Fruit fly (Drosophila melanogaster): ENCODE data around the gene CG43886.

- no peak for TF ChIP-seq CrebA (GFP tag; optimal IDR thresholded peaks at IDR 0.05; ENCODE audit: borderline replicate concordance)
- TF ChIP-seq dmrt93B (GFP tag; optimal IDR thresholded peaks at IDR 0.05): no peak
- no peak for TF ChIP-seq Jra (GFP tag; optimal IDR thresholded peaks at IDR 0.05)
- TF ChIP-seq brk (GFP tag; optimal IDR thresholded peaks at IDR 0.05): no peak
- no peak for TF ChIP-seq pan (optimal IDR thresholded peaks at IDR 0.05)
- no peak for TF ChIP-seq dsf (GFP tag; optimal IDR thresholded peaks at IDR 0.05; ENCODE audit: borderline replicate concordance)
- no peak for TF ChIP-seq lola (GFP tag; optimal IDR thresholded peaks at IDR 0.05)
- no peak for TF ChIP-seq psq (GFP tag; optimal IDR thresholded peaks at IDR 0.05)
- no peak for TF ChIP-seq Rel (GFP tag; optimal IDR thresholded peaks at IDR 0.05)
- TF ChIP-seq Rel (tag; optimal IDR thresholded peaks at IDR 0.05): no peak
- no peak for TF ChIP-seq Hr78 (GFP tag; optimal IDR thresholded peaks at IDR 0.05)
Measured at dm6 chr3L:8189234-8189633, 29.7 kb upstream of the CG43886 start.
